Fruit fly (Drosophila melanogaster) S2 (cell line): Measurements from ENCODE around the gene hdly.

Experiments used
- CG8478 ChIP-seq: fragments of >200 bp; optimal IDR thresholded peaks from 2 replicates; lab custom pipeline; 2018
- CTCF ChIP-seq, 2 experiments: fragments of >200 bp; optimal IDR thresholded peaks; 2 replicates each; lab custom pipeline; 2018

- TF ChIP-seq CTCF (optimal IDR thresholded peaks at IDR 0.05; lab: Kevin White, UChicago) (no peak), CG8478 (lab: Kevin White, UChicago) (no peak)
Observed at dm6 chr3R:20877436-20877835, 36.7 kb upstream of the hdly start, which contains the start of gene TotZ.
